Worm (Caenorhabditis elegans) whole organism, midembryonic: ENCODE measurements around the gene grl-31.

Experiments used
- T22C8.4 ChIP-seq: fragments of 200-800 bp; sonication (Bioruptor generic); IDR thresholded peaks from 2 replicates; pipeline ENCODE4 v1.3.6; 2022; ENCODE audit warnings: missing genetic modification characterization, missing compliant biosample characterization
- flt-1 ChIP-seq: fragments of 200-800 bp; sonication (Bioruptor generic); IDR thresholded peaks from 2 replicates; pipeline ENCODE4 v1.3.6; 2022; ENCODE audit warnings: missing genetic modification characterization, missing compliant biosample characterization

DNA sequence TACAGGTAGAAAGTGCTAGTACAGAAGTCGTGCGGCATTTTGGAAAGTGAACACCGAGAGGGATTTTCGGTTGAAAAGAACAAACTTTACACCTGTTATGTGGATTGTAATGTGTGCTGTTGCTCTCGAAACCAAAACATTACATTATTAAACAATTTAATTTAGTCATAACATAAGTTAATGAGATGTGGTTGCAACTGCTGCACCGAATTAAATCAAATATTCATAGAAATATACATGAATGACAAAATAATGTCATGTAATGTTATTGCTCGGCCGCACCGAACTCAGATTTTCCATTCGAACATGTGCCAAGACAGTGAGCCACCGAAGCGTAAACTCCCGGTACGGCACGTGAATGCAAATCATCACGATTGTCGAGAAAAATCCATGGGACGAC lies 37.4 kb upstream of the grl-31 start, which contains the start of gene srh-213:
- TF ChIP-seq flt-1 (GFP tag; lab: Robert Waterston, UW) (no peak), T22C8.4 (GFP tag; lab: Robert Waterston, UW) (no peak)
